Worm (Caenorhabditis elegans): ENCODE data around the gene T13C5.3.

Gene T13C5.3

ce11 chrX:6184709-6185108 is 6.4 kb downstream of the T13C5.3 start, which contains the start of gene T13C5.2 (continued):
- TF ChIP-seq cey-2 (tag; optimal IDR thresholded peaks at IDR 0.05; ENCODE audit: borderline replicate concordance, insufficient read depth) = no peak
- no peak for TF ChIP-seq ztf-7 (tag; optimal IDR thresholded peaks at IDR 0.05)

ce11 chrX:6187848-6188247 is 9.5 kb downstream of the T13C5.3 start, which contains the start of gene T13C5.10:
Gene T13C5.10 (plus strand): TSS chrX:6188148.
- no peak for TF ChIP-seq daf-8 (GFP tag; IDR thresholded peaks at IDR 0.05)
- no peak for TF ChIP-seq F49E8.2 (tag; optimal IDR thresholded peaks at IDR 0.05; ENCODE audit: borderline replicate concordance)
- no peak for TF ChIP-seq hmg-1.1 (GFP tag; IDR thresholded peaks at IDR 0.05)
- no peak for TF ChIP-seq hlh-11 (tag; optimal IDR thresholded peaks at IDR 0.05)
- TF ChIP-seq zfp-2 (tag; optimal IDR thresholded peaks at IDR 0.05) = no peak
- TF ChIP-seq sdz-12 (GFP tag; optimal IDR thresholded peaks at IDR 0.05) = no peak
- TF ChIP-seq Y75B8A.6 (GFP tag; IDR thresholded peaks at IDR 0.05) = no peak
- no peak for TF ChIP-seq mxl-3 (GFP tag; optimal IDR thresholded peaks at IDR 0.05)
- TF ChIP-seq aha-1 (tag) = no peak
- no peak for TF ChIP-seq D1046.2 (GFP tag; IDR thresholded peaks at IDR 0.05)
- TF ChIP-seq mdt-29 (GFP tag; IDR thresholded peaks at IDR 0.05) = no peak

ce11 chrX:6189955-6190354 is 11.6 kb downstream of the T13C5.3 start, which contains the start of gene T13C5.9:
Gene T13C5.9 (plus strand): TSS chrX:6190255.
- TF ChIP-seq aly-2 (tag; optimal IDR thresholded peaks at IDR 0.05) (no peak), gei-8 (GFP tag; optimal IDR thresholded peaks at IDR 0.05) (no peak), nhr-28 (tag; optimal IDR thresholded peaks at IDR 0.05) (no peak), daf-12 (tag; optimal IDR thresholded peaks at IDR 0.05) (no peak), skn-1 (tag; optimal IDR thresholded peaks at IDR 0.05) (no peak), php-3 (GFP tag; IDR thresholded peaks at IDR 0.05) (no peak), F26F4.8 (GFP tag; conservative IDR thresholded peaks at IDR 0.05) (no peak), dpl-1 (GFP tag; optimal IDR thresholded peaks at IDR 0.05) (no peak), zag-1 (tag; optimal IDR thresholded peaks at IDR 0.05) (no peak), ceh-82 (tag; optimal IDR thresholded peaks at IDR 0.05) (no peak), zfp-3 (GFP tag; conservative IDR thresholded peaks at IDR 0.05) (no peak), daf-19 (GFP tag; conservative IDR thresholded peaks at IDR 0.05) (no peak), ztf-7 (tag; optimal IDR thresholded peaks at IDR 0.05) (no peak), zfp-2 (tag; optimal IDR thresholded peaks at IDR 0.05) (no peak), nhr-237 (tag; optimal IDR thresholded peaks at IDR 0.05) (no peak), ceh-20 (GFP tag; IDR thresholded peaks at IDR 0.05) (no peak), tra-1 (GFP tag; IDR thresholded peaks at IDR 0.05) (no peak), unc-130 (GFP tag; optimal IDR thresholded peaks at IDR 0.05) (no peak), rbr-2 (tag; optimal IDR thresholded peaks at IDR 0.05) (no peak)

ce11 chrX:6194191-6194724 is 15.9 kb downstream of the T13C5.3 start, which contains the start of gene ceh-54:
Gene ceh-54 (minus strand): TSS chrX:6194241.
- TF ChIP-seq php-3 (GFP tag; IDR thresholded peaks at IDR 0.05) (no peak), zfp-3 (GFP tag; conservative IDR thresholded peaks at IDR 0.05) (no peak), aha-1 (tag) (no peak), sdz-12 (GFP tag; optimal IDR thresholded peaks at IDR 0.05) (no peak), jun-1 (tag; optimal IDR thresholded peaks at IDR 0.05) (no peak), daf-12 (tag; optimal IDR thresholded peaks at IDR 0.05) (no peak), spr-3 (GFP tag; optimal IDR thresholded peaks at IDR 0.05) (no peak), ces-1 (GFP tag; optimal IDR thresholded peaks at IDR 0.05) (no peak), mdt-29 (GFP tag; IDR thresholded peaks at IDR 0.05) (no peak), dmd-8 (GFP tag; IDR thresholded peaks at IDR 0.05) (no peak), egl-27 (tag; optimal IDR thresholded peaks at IDR 0.05) (no peak), ctbp-1 (GFP tag; IDR thresholded peaks at IDR 0.05) (no peak)

All from whole organism, L4 larva.